Worm (Caenorhabditis elegans) whole organism, mixed stage, embryonic: ENCODE measurements around the gene M117.3.
"Not testable (repeated sequence)": the region's sequence is repeated elsewhere in the genome, so short reads cannot be mapped to it uniquely, and the experiment has no call there.

Experiments
- M03D4.4 ChIP-seq: sonication (generic microtip); optimal IDR thresholded peaks from 2 replicates; lab custom pipeline; 2017; ENCODE audit warnings: mild to moderate bottlenecking, missing genetic modification characterization, missing compliant biosample characterization
- bed-3 ChIP-seq: fragments of 200-800 bp; sonication (Bioruptor generic); optimal IDR thresholded peaks from 3 replicates; lab custom pipeline; 2018; ENCODE audit warnings: mild to moderate bottlenecking, missing genetic modification characterization, moderate library complexity, missing compliant biosample characterization
- ceh-39 ChIP-seq: fragments of 150-350 bp; optimal IDR thresholded peaks from 2 replicates; lab custom pipeline; 2014; ENCODE audit warnings: missing biosample characterization, missing genetic modification characterization
- ceh-43 ChIP-seq: fragments of 200-800 bp; sonication (Bioruptor generic); optimal IDR thresholded peaks from 2 replicates; lab custom pipeline; 2018; ENCODE audit warnings: mild to moderate bottlenecking, missing genetic modification characterization, moderate library complexity, missing compliant biosample characterization
- ceh-83 ChIP-seq: fragments of 200-800 bp; sonication (Bioruptor generic); optimal IDR thresholded peaks from 2 replicates; lab custom pipeline; 2018; ENCODE audit warnings: mild to moderate bottlenecking, missing genetic modification characterization, missing compliant biosample characterization
- ces-1 ChIP-seq: fragments of 150-350 bp; optimal IDR thresholded peaks from 2 replicates; lab custom pipeline; 2014; ENCODE audit warnings: missing biosample characterization, missing genetic modification reagents, missing genetic modification characterization
- cnd-1 ChIP-seq: fragments of 200-800 bp; sonication (Bioruptor generic); optimal IDR thresholded peaks from 2 replicates; lab custom pipeline; 2018; ENCODE audit warnings: mild to moderate bottlenecking, missing genetic modification characterization, missing compliant biosample characterization
- drap-1 ChIP-seq: fragments of 200-800 bp; sonication (Bioruptor generic); optimal IDR thresholded peaks from 3 replicates; lab custom pipeline; 2018; ENCODE audit warnings: mild to moderate bottlenecking, missing genetic modification characterization, missing compliant biosample characterization
- elt-1 ChIP-seq: sonication (generic microtip); optimal IDR thresholded peaks from 2 replicates; lab custom pipeline; 2017; ENCODE audit warnings: missing genetic modification characterization, mild to moderate bottlenecking, missing compliant biosample characterization, antibody characterized with exemption, moderate library complexity, borderline replicate concordance; ENCODE audit not compliant: insufficient read depth
- flh-1 ChIP-seq: fragments of 200-800 bp; sonication (Bioruptor generic); optimal IDR thresholded peaks from 2 replicates; lab custom pipeline; 2018; ENCODE audit warnings: mild to moderate bottlenecking, missing genetic modification characterization, moderate library complexity, missing compliant biosample characterization
- hlh-1 ChIP-seq: fragments of 150-350 bp; optimal IDR thresholded peaks from 2 replicates; lab custom pipeline; 2014; ENCODE audit warnings: missing biosample characterization, missing genetic modification reagents, missing genetic modification characterization
- lin-13 ChIP-seq: fragments of 150-350 bp; optimal IDR thresholded peaks from 2 replicates; lab custom pipeline; 2014; ENCODE audit warnings: missing biosample characterization, missing genetic modification characterization
- lin-32 ChIP-seq: fragments of 200-800 bp; sonication (Bioruptor generic); optimal IDR thresholded peaks from 2 replicates; lab custom pipeline; 2018; ENCODE audit warnings: mild to moderate bottlenecking, missing genetic modification characterization, missing compliant biosample characterization
- lsy-2 ChIP-seq: fragments of 150-350 bp; optimal IDR thresholded peaks from 2 replicates; lab custom pipeline; 2014; ENCODE audit warnings: missing biosample characterization, missing genetic modification characterization
- mep-1 ChIP-seq: fragments of 150-350 bp; optimal IDR thresholded peaks from 2 replicates; lab custom pipeline; 2017; ENCODE audit warnings: missing biosample characterization, missing genetic modification reagents, missing genetic modification characterization, inconsistent platforms
- mls-2 ChIP-seq: sonication (generic microtip); optimal IDR thresholded peaks from 2 replicates; lab custom pipeline; 2016; ENCODE audit warnings: mild to moderate bottlenecking, missing genetic modification characterization, moderate library complexity, missing compliant biosample characterization
- nhr-12 ChIP-seq: fragments of 150-350 bp; optimal IDR thresholded peaks from 2 replicates; lab custom pipeline; 2014; ENCODE audit warnings: missing biosample characterization, missing genetic modification characterization
- nhr-2 ChIP-seq: fragments of 150-350 bp; optimal IDR thresholded peaks from 2 replicates; lab custom pipeline; 2014; ENCODE audit warnings: missing biosample characterization, missing genetic modification characterization
- nhr-237 ChIP-seq: fragments of 150-350 bp; optimal IDR thresholded peaks from 2 replicates; lab custom pipeline; 2014; ENCODE audit warnings: missing biosample characterization, missing genetic modification characterization
- nhr-28 ChIP-seq: fragments of 150-350 bp; optimal IDR thresholded peaks from 2 replicates; lab custom pipeline; 2014; ENCODE audit warnings: missing biosample characterization, missing genetic modification characterization
- nhr-76 ChIP-seq: sonication (generic microtip); optimal IDR thresholded peaks from 2 replicates; lab custom pipeline; 2017; ENCODE audit warnings: missing biosample characterization, missing genetic modification characterization
- snpc-4 ChIP-seq: fragments of 150-350 bp; optimal IDR thresholded peaks from 2 replicates; lab custom pipeline; 2014; ENCODE audit warnings: missing biosample characterization, missing genetic modification characterization
- sptf-1 ChIP-seq: sonication (generic microtip); optimal IDR thresholded peaks from 2 replicates; lab custom pipeline; 2017; ENCODE audit warnings: mild to moderate bottlenecking, missing genetic modification characterization, moderate library complexity, missing compliant biosample characterization
- unc-120 ChIP-seq: sonication (generic microtip); optimal IDR thresholded peaks from 2 replicates; lab custom pipeline; 2017; ENCODE audit warnings: missing genetic modification characterization, missing compliant biosample characterization; ENCODE audit not compliant: poor library complexity, severe bottlenecking
- unc-39 ChIP-seq: fragments of 150-350 bp; optimal IDR thresholded peaks from 2 replicates; lab custom pipeline; 2014; ENCODE audit warnings: missing biosample characterization, missing genetic modification characterization
- unc-62 ChIP-seq: fragments of 150-350 bp; optimal IDR thresholded peaks from 2 replicates; lab custom pipeline; 2014; ENCODE audit warnings: missing biosample characterization, missing genetic modification reagents, missing genetic modification characterization
- zip-8 ChIP-seq: fragments of 150-350 bp; optimal IDR thresholded peaks from 2 replicates; lab custom pipeline; 2014; ENCODE audit warnings: missing biosample characterization, missing genetic modification characterization
- ztf-11 ChIP-seq: fragments of 150-350 bp; optimal IDR thresholded peaks from 2 replicates; lab custom pipeline; 2014; ENCODE audit warnings: missing biosample characterization, missing genetic modification characterization

The M117.3 gene

ce11 chrIV:11828012-11828411 lies 6.0 kb downstream of the M117.3 start, which contains the start of gene M117.6:
Gene M117.6 (minus strand): TSS chrIV:11828112.
- TF ChIP-seq bed-3 (GFP tag; lab: Kevin White, UChicago); mls-2 (tag; lab: Kevin White, UChicago); ztf-11: not testable (repeated sequence)

DNA sequence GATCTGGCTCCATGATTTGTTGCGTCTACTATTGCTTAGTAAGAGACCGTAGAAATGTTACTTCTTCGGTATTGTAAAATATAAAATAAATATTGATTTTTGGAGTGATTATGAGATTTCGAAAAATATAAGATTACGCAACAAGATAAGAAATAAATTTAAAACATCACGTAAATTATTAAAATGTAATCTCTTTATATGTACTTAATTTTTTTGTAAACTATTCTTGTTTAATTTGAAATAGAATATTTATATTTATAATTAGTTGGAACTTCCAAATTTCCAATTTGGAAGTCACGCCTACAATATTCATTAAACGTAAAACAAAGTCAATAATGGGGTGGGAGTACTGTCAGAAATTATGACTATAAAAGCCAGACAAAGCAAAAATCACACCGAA lies 11.4 kb downstream of the M117.3 start, which contains the start of gene M117.4:
Gene M117.4 (minus strand): TSS at position 101 of the 400 bp plus-strand sequence.
- TF ChIP-seq hlh-1 (no peak), zip-8 (peak; percentile 51), unc-39 (tag; lab: Kevin White, UChicago) (no peak)

DNA sequence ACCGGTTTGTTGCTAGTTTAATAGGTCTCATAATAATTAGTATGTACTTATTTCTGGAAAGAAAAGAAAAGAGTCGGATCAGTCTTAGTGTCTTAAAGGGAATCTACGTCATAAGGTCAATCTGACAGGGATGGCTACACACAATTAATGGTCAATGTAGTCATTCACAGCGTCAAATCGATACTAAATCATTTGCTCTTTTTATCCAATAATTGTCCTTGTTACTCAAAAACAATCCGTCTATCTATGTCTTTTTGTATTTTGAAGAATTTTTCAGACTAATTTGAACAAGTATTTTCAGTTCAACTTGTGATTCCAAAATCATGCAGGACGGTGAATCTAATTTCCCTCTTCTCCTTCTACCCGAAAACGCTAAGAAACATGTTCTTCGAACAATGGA lies 16.7 kb downstream of the M117.3 start, which contains the start of gene fbxb-3:
Gene fbxb-3 (plus strand): TSS at position 301 of the 400 bp plus-strand sequence.
- TF ChIP-seq nhr-12 (tag; lab: Kevin White, UChicago): no peak
- no peak for TF ChIP-seq ces-1 (GFP tag; lab: Kevin White, UChicago)
- TF ChIP-seq snpc-4 (tag; lab: Kevin White, UChicago): no peak
- no peak for TF ChIP-seq nhr-2
- no peak for TF ChIP-seq drap-1 (GFP tag; lab: Kevin White, UChicago)
- no peak for TF ChIP-seq flh-1 (GFP tag; lab: Kevin White, UChicago)
- no peak for TF ChIP-seq lsy-2 (tag; lab: Kevin White, UChicago)
- TF ChIP-seq lin-13 (tag; lab: Kevin White, UChicago): no peak
- no peak for TF ChIP-seq nhr-28
- no peak for TF ChIP-seq ceh-39 (tag; lab: Kevin White, UChicago)
- no peak for TF ChIP-seq ceh-43 (GFP tag; lab: Kevin White, UChicago)
- TF ChIP-seq sptf-1 (tag; lab: Kevin White, UChicago): no peak
- TF ChIP-seq lin-32 (GFP tag; lab: Kevin White, UChicago): no peak

DNA sequence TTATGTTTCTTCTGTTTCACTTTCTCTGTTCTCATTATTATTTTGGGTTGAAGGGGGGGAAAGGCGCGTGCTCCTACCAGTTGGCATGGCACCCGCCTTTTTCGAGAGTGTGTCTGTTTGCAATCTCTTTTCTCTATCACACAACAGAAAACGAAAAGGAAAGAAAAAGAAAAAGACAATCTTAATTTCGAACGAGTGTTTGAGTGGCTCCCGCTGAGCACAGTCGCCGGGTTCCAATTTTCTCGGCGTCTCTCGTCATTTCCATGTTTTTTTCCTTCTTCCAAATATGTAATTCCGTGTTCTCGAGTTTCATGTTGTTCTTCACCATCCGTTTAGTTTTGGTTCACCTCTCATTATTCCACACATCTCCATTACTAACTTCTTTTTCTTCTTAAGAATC lies 20.1 kb downstream of the M117.3 start, which contains the start of gene F38H4.3:
Gene F38H4.3 (plus strand): TSS at position 301 of the 400 bp plus-strand sequence.
- TF ChIP-seq ceh-43 (GFP tag; lab: Kevin White, UChicago) (no peak), unc-62 (GFP tag; lab: Kevin White, UChicago) (no peak), ceh-39 (tag; lab: Kevin White, UChicago) (no peak), hlh-1 (no peak), nhr-28 (no peak), cnd-1 (tag; lab: Kevin White, UChicago) (no peak), zip-8 (no peak), mep-1 (no peak), nhr-237 (tag; lab: Kevin White, UChicago) (no peak), unc-39 (tag; lab: Kevin White, UChicago) (no peak), flh-1 (GFP tag; lab: Kevin White, UChicago) (no peak), bed-3 (GFP tag; lab: Kevin White, UChicago) (no peak), elt-1 (no peak), ceh-83 (no peak), lsy-2 (tag; lab: Kevin White, UChicago) (no peak), snpc-4 (tag; lab: Kevin White, UChicago) (no peak), unc-120 (tag; lab: Kevin White, UChicago) (no peak), nhr-2 (no peak)

DNA sequence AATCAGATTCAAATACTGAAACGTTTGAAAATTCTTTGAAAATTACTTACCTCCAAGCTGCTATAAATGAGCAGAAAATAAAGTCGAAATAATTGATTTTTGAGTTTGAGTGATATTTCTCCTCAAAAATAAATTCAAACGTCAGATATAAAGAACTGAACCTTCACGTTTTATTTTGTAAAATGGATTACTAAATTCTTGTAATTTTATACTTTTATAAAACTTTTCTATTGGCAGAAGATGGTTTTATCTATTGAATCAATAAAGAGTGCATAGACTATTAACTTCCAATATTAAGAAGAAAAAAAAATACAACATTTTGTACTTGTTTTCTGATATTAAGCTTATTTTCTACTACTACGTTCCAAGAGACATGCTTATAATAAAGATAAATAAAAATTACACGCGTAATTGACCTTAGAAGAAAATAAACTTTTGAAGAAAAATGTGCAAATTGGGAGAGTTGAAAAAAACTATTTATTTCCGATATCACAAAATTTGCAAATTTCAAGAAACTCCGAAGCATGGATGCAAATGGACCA lies 25.8 kb downstream of the M117.3 start, which contains the start of the genes F38H4.6 and F38H4.4:
Gene F38H4.6 (minus strand): TSS at position 101 of the 542 bp plus-strand sequence.
Gene F38H4.4 (plus strand): TSS at position 492 of the 542 bp plus-strand sequence.
- TF ChIP-seq elt-1 (no peak), lin-32 (GFP tag; lab: Kevin White, UChicago) (no peak), ceh-39 (tag; lab: Kevin White, UChicago) (no peak), ces-1 (GFP tag; lab: Kevin White, UChicago) (no peak), nhr-12 (tag; lab: Kevin White, UChicago) (no peak), nhr-2 (no peak), nhr-76 (tag; lab: Kevin White, UChicago) (no peak), M03D4.4 (tag; lab: Kevin White, UChicago) (no peak), mep-1 (no peak), hlh-1 (no peak), snpc-4 (tag; lab: Kevin White, UChicago) (no peak), lin-13 (tag; lab: Kevin White, UChicago) (no peak), nhr-28 (no peak), ceh-83 (no peak), flh-1 (GFP tag; lab: Kevin White, UChicago) (no peak), cnd-1 (tag; lab: Kevin White, UChicago) (no peak), zip-8 (no peak), drap-1 (GFP tag; lab: Kevin White, UChicago) (no peak)
